Worm (Caenorhabditis elegans): ENCODE data around the gene chl-1.

DNA sequence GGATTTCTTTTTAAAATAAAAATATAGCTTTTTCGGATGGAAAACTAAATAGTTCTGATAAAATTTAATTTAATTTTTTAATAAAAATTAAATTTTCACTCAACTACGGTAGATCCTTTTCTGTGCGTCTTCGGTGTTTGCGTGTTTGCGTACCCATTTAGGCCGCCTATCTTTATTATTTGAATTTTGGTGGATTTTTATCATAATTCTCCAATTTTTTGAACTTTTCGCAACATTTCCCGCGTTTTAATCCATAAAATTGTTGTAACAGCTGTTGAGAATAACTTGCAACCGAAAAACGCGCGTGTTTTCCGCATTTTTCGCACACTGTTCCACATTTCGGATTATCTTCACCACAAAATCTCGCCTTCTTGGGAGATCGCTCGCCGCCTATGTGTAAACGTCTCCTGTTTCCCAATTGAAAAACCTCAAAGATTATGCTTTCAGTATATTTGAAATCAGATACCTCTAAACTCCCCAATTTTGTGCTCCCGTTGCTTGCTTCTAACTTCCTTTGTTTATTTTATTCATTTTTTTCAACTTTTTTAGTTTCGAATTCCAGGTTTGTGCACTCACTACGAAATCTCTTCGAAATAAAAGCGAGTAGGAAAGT is 53.3 kb downstream of the chl-1 start, which contains the start of gene T07C4.3:
- TF ChIP-seq nhr-25 (tag; optimal IDR thresholded peaks at IDR 0.05; ENCODE audit: borderline replicate concordance, insufficient read depth) (no peak), unc-130 (GFP tag; optimal IDR thresholded peaks at IDR 0.05) (no peak), ceh-20 (GFP tag; IDR thresholded peaks at IDR 0.05) (no peak), hif-1 (tag; optimal IDR thresholded peaks at IDR 0.05) (no peak), lin-13 (GFP tag; optimal IDR thresholded peaks at IDR 0.05) (no peak), ZK546.5 (tag; optimal IDR thresholded peaks at IDR 0.05) (no peak), nhr-237 (tag; optimal IDR thresholded peaks at IDR 0.05) (no peak), ztf-7 (tag; optimal IDR thresholded peaks at IDR 0.05) (no peak), zag-1 (tag; optimal IDR thresholded peaks at IDR 0.05) (no peak)
